Worm (Caenorhabditis elegans) whole organism, young adult: ENCODE data around the gene Y47D7A.2.

Experiments
- K12H6.12 ChIP-seq: fragments of 200-800 bp; sonication (Bioruptor generic); optimal IDR thresholded peaks from 2 replicates; lab custom pipeline; 2018; ENCODE audit warnings: mild to moderate bottlenecking, missing genetic modification characterization, missing compliant biosample characterization
- ama-1 ChIP-seq, 3 experiments: fragments of 150-350 bp in 1 of 3; sonication (generic microtip) in 2 of 3; optimal IDR thresholded peaks; 2 replicates each; lab custom pipeline; 2014 to 2018; ENCODE audit warnings: missing biosample characterization in 2 of 3, missing genetic modification characterization in 2 of 3, missing genetic modification reagents in 2 of 3
- ceh-27 ChIP-seq: fragments of 200-800 bp; sonication (Bioruptor generic); optimal IDR thresholded peaks from 2 replicates; lab custom pipeline; 2018; ENCODE audit warnings: mild to moderate bottlenecking, missing genetic modification characterization, moderate library complexity, missing compliant biosample characterization
- mel-28 ChIP-seq: sonication (generic microtip); optimal IDR thresholded peaks from 2 replicates; lab custom pipeline; 2016; ENCODE audit warnings: borderline replicate concordance, mild to moderate bottlenecking, missing genetic modification characterization, missing compliant biosample characterization
- mxl-1 ChIP-seq: sonication (generic microtip); optimal IDR thresholded peaks from 2 replicates; lab custom pipeline; 2016; ENCODE audit warnings: missing genetic modification characterization, missing compliant biosample characterization
- tbp1 ChIP-seq: fragments of 200-800 bp; sonication (Bioruptor generic); optimal IDR thresholded peaks from 2 replicates; lab custom pipeline; 2018; ENCODE audit warnings: mild to moderate bottlenecking, missing genetic modification characterization, missing compliant biosample characterization

- TF ChIP-seq K12H6.12 (tag; lab: Kevin White, UChicago): no peak
- no peak for TF ChIP-seq mxl-1
- no peak for TF ChIP-seq ceh-27
- TF ChIP-seq mel-28: no peak
- TF ChIP-seq ama-1 (optimal IDR thresholded peaks at IDR 0.05; lab: Kevin White, UChicago): no peak
- no peak for TF ChIP-seq ama-1 (GFP tag; optimal IDR thresholded peaks at IDR 0.05; lab: Kevin White, UChicago)
- no peak for TF ChIP-seq tbp1 (GFP tag; lab: Kevin White, UChicago)
Observed at ce11 chrV:4432783-4433237, 12.7 kb downstream of the Y47D7A.2 start, which contains the start of gene Y47D7A.15.
